Worm (Caenorhabditis elegans): ENCODE results near the gene F53A2.11.

F53A2.11 gene

ce11 chrIII:13343562-13344139 lies 21.2 kb upstream of the F53A2.11 start:
- TF ChIP-seq hnd-1 (tag; optimal IDR thresholded peaks at IDR 0.05): no peak
- TF ChIP-seq tra-4 (tag; optimal IDR thresholded peaks at IDR 0.05): no peak
- no peak for TF ChIP-seq tbx-37 (GFP tag; conservative IDR thresholded peaks at IDR 0.05)
- TF ChIP-seq aly-1 (tag; optimal IDR thresholded peaks at IDR 0.05): no peak
- no peak for TF ChIP-seq flt-1 (GFP tag; IDR thresholded peaks at IDR 0.05)
- no peak for TF ChIP-seq F13C5.2 (tag; optimal IDR thresholded peaks at IDR 0.05)
- no peak for TF ChIP-seq pes-1 (GFP tag; IDR thresholded peaks at IDR 0.05)
- no peak for TF ChIP-seq hmg-4 (GFP tag; optimal IDR thresholded peaks at IDR 0.05)
- no peak for TF ChIP-seq scrt-1 (GFP tag; IDR thresholded peaks at IDR 0.05)
- no peak for TF ChIP-seq ets-7 (tag; optimal IDR thresholded peaks at IDR 0.05)
- no peak for TF ChIP-seq ceh-36 (tag; optimal IDR thresholded peaks at IDR 0.05)
- no peak for TF ChIP-seq sea-1 (GFP tag; conservative IDR thresholded peaks at IDR 0.05)
- TF ChIP-seq B0310.2 (tag; optimal IDR thresholded peaks at IDR 0.05): no peak
- no peak for TF ChIP-seq ceh-13 (GFP tag; optimal IDR thresholded peaks at IDR 0.05)
- no peak for TF ChIP-seq hmbx-1 (tag; optimal IDR thresholded peaks at IDR 0.05)

- no peak for TF ChIP-seq hmg-4 (GFP tag; optimal IDR thresholded peaks at IDR 0.05)
- TF ChIP-seq sea-1 (GFP tag; conservative IDR thresholded peaks at IDR 0.05): no peak
- TF ChIP-seq B0310.2 (tag; optimal IDR thresholded peaks at IDR 0.05): no peak
- no peak for TF ChIP-seq tbx-37 (GFP tag; conservative IDR thresholded peaks at IDR 0.05)
- no peak for TF ChIP-seq ceh-13 (GFP tag; optimal IDR thresholded peaks at IDR 0.05)
- TF ChIP-seq tra-4 (tag; optimal IDR thresholded peaks at IDR 0.05): no peak
- TF ChIP-seq flt-1 (GFP tag; IDR thresholded peaks at IDR 0.05): no peak
- no peak for TF ChIP-seq F13C5.2 (tag; optimal IDR thresholded peaks at IDR 0.05)
- no peak for TF ChIP-seq ets-7 (tag; optimal IDR thresholded peaks at IDR 0.05)
- TF ChIP-seq ama-1 (optimal IDR thresholded peaks at IDR 0.05): no peak
- no peak for TF ChIP-seq hnd-1 (tag; optimal IDR thresholded peaks at IDR 0.05)
- no peak for TF ChIP-seq scrt-1 (GFP tag; IDR thresholded peaks at IDR 0.05)
These were observed 20.6 kb upstream of the F53A2.11 start, which contains the start of gene ife-1 for ce11 chrIII:13343117-13343516. Gene ife-1, plus strand, starts transcription at chrIII:13343417.

ce11 chrIII:13342079-13342734 lies 19.7 kb upstream of the F53A2.11 start, which contains the start of gene dro-1:
Gene dro-1, plus strand, starts transcription at chrIII:13342684.
- TF ChIP-seq ceh-36 (tag; optimal IDR thresholded peaks at IDR 0.05): no peak
- no peak for TF ChIP-seq tbx-11 (GFP tag; IDR thresholded peaks at IDR 0.05)
- no peak for TF ChIP-seq pes-1 (GFP tag; IDR thresholded peaks at IDR 0.05)
- TF ChIP-seq F13C5.2 (tag; optimal IDR thresholded peaks at IDR 0.05): no peak
- no peak for TF ChIP-seq sea-1 (GFP tag; conservative IDR thresholded peaks at IDR 0.05)

- TF ChIP-seq hnd-1 (tag; optimal IDR thresholded peaks at IDR 0.05): no peak
- TF ChIP-seq aly-1 (tag; optimal IDR thresholded peaks at IDR 0.05): no peak
- TF ChIP-seq scrt-1 (GFP tag; IDR thresholded peaks at IDR 0.05): no peak
- no peak for TF ChIP-seq F13C5.2 (tag; optimal IDR thresholded peaks at IDR 0.05)
- no peak for TF ChIP-seq sea-1 (GFP tag; conservative IDR thresholded peaks at IDR 0.05)
- no peak for TF ChIP-seq tbx-37 (GFP tag; conservative IDR thresholded peaks at IDR 0.05)
- no peak for TF ChIP-seq tbx-11 (GFP tag; IDR thresholded peaks at IDR 0.05)
- no peak for TF ChIP-seq B0310.2 (tag; optimal IDR thresholded peaks at IDR 0.05)
- no peak for TF ChIP-seq ceh-13 (GFP tag; optimal IDR thresholded peaks at IDR 0.05)
- TF ChIP-seq pes-1 (GFP tag; IDR thresholded peaks at IDR 0.05): no peak
- TF ChIP-seq ama-1 (optimal IDR thresholded peaks at IDR 0.05): no peak
- no peak for TF ChIP-seq flt-1 (GFP tag; IDR thresholded peaks at IDR 0.05)
These were observed 18.8 kb upstream of the F53A2.11 start, which contains the start of gene nud-1 for ce11 chrIII:13341275-13341626. Gene nud-1, plus strand, starts transcription at chrIII:13341527.

- no peak for TF ChIP-seq aly-1 (tag; optimal IDR thresholded peaks at IDR 0.05)
- no peak for TF ChIP-seq ets-7 (tag; optimal IDR thresholded peaks at IDR 0.05)
- TF ChIP-seq ama-1 (optimal IDR thresholded peaks at IDR 0.05): no peak
- no peak for TF ChIP-seq F13C5.2 (tag; optimal IDR thresholded peaks at IDR 0.05)
- no peak for TF ChIP-seq tbx-37 (GFP tag; conservative IDR thresholded peaks at IDR 0.05)
- no peak for TF ChIP-seq B0310.2 (tag; optimal IDR thresholded peaks at IDR 0.05)
- TF ChIP-seq pes-1 (GFP tag; IDR thresholded peaks at IDR 0.05): no peak
- TF ChIP-seq ceh-13 (GFP tag; optimal IDR thresholded peaks at IDR 0.05): no peak
- TF ChIP-seq scrt-1 (GFP tag; IDR thresholded peaks at IDR 0.05): no peak
- TF ChIP-seq hmg-4 (GFP tag; optimal IDR thresholded peaks at IDR 0.05): no peak
- no peak for TF ChIP-seq tbx-11 (GFP tag; IDR thresholded peaks at IDR 0.05)
- no peak for TF ChIP-seq ceh-36 (tag; optimal IDR thresholded peaks at IDR 0.05)
- no peak for TF ChIP-seq hnd-1 (tag; optimal IDR thresholded peaks at IDR 0.05)
These were observed 18.2 kb upstream of the F53A2.11 start for ce11 chrIII:13340504-13341274.

ce11 chrIII:13339672-13340071 lies 17.2 kb upstream of the F53A2.11 start, which contains the start of gene F53A2.3:
Gene F53A2.3, minus strand, starts transcription at chrIII:13339772.
- no peak for TF ChIP-seq ceh-36 (tag; optimal IDR thresholded peaks at IDR 0.05)
- TF ChIP-seq F13C5.2 (tag; optimal IDR thresholded peaks at IDR 0.05): no peak
- no peak for TF ChIP-seq hnd-1 (tag; optimal IDR thresholded peaks at IDR 0.05)

ce11 chrIII:13333754-13334153 lies 11.3 kb upstream of the F53A2.11 start, which contains the start of gene sdz-20:
Gene sdz-20, plus strand, starts transcription at chrIII:13334054.
- TF ChIP-seq hmg-4 (GFP tag; optimal IDR thresholded peaks at IDR 0.05): no peak
- TF ChIP-seq ets-7 (tag; optimal IDR thresholded peaks at IDR 0.05): no peak
- TF ChIP-seq sea-1 (GFP tag; conservative IDR thresholded peaks at IDR 0.05): no peak
- TF ChIP-seq ama-1 (optimal IDR thresholded peaks at IDR 0.05): no peak
- no peak for TF ChIP-seq F13C5.2 (tag; optimal IDR thresholded peaks at IDR 0.05)
- TF ChIP-seq hnd-1 (tag; optimal IDR thresholded peaks at IDR 0.05): no peak
- TF ChIP-seq tbx-11 (GFP tag; IDR thresholded peaks at IDR 0.05): no peak
- TF ChIP-seq B0310.2 (tag; optimal IDR thresholded peaks at IDR 0.05): no peak
- no peak for TF ChIP-seq ceh-36 (tag; optimal IDR thresholded peaks at IDR 0.05)
- no peak for TF ChIP-seq hmbx-1 (tag; optimal IDR thresholded peaks at IDR 0.05)
- TF ChIP-seq flt-1 (GFP tag; IDR thresholded peaks at IDR 0.05): no peak
- TF ChIP-seq tbx-37 (GFP tag; conservative IDR thresholded peaks at IDR 0.05): no peak
- no peak for TF ChIP-seq scrt-1 (GFP tag; IDR thresholded peaks at IDR 0.05)
- no peak for TF ChIP-seq tra-4 (tag; optimal IDR thresholded peaks at IDR 0.05)
- no peak for TF ChIP-seq pes-1 (GFP tag; IDR thresholded peaks at IDR 0.05)
